Fruit fly (Drosophila melanogaster) Kc167 (cell line): Measurements from ENCODE around the gene CG9098.

ENCODE experiments used
- Myc ChIP-seq: fragments of >200 bp; optimal IDR thresholded peaks from 2 replicates; lab custom pipeline; 2017; ENCODE audit warnings: missing external identifiers
- h ChIP-seq: fragments of >200 bp; optimal IDR thresholded peaks from 3 replicates; lab custom pipeline; 2018; ENCODE audit warnings: missing external identifiers
- insv ChIP-seq: fragments of >200 bp; optimal IDR thresholded peaks from 3 replicates; lab custom pipeline; 2018; ENCODE audit warnings: missing external identifiers
- psq ChIP-seq: fragments of >200 bp; optimal IDR thresholded peaks from 2 replicates; lab custom pipeline; 2017; ENCODE audit warnings: missing external identifiers
- ttk ChIP-seq: sonication (Bioruptor generic); optimal IDR thresholded peaks from 2 replicates; lab custom pipeline; 2017; ENCODE audit warnings: missing external identifiers

DNA sequence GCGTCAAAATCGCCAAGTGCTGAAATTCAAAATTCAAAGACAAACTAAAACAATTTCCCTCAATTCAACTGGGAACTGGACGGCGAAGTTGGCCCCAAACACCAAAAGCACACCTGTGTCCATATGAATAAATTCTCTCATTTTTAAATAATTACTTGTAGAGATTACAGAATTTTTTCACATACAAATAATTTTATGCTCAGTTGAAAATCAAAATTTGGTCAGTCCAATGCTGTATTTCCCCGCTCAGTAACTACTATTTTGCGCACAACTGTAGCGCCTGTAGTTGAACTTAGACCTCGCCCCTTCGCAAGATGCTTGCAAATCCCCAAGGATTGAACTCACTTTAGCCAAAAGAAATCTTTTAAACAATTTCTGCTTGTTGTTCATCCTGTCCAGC is 16.6 kb upstream of the CG9098 start:
- TF ChIP-seq h (lab: Kevin White, UChicago) (no peak), ttk (lab: Kevin White, UChicago) (no peak), psq (no peak), Myc (no peak), insv (lab: Kevin White, UChicago) (no peak)
